Worm (Caenorhabditis elegans) whole organism, mixed stage, embryonic: ENCODE measurements around the gene ZK930.7.

Experiments used
- elt-3 ChIP-seq: fragments of 150-350 bp; optimal IDR thresholded peaks from 2 replicates; lab custom pipeline; 2014; ENCODE audit warnings: missing biosample characterization, missing genetic modification characterization
- nhr-12 ChIP-seq: fragments of 150-350 bp; optimal IDR thresholded peaks from 2 replicates; lab custom pipeline; 2014; ENCODE audit warnings: missing biosample characterization, missing genetic modification characterization
- nhr-28 ChIP-seq: fragments of 150-350 bp; optimal IDR thresholded peaks from 2 replicates; lab custom pipeline; 2014; ENCODE audit warnings: missing biosample characterization, missing genetic modification characterization
- nhr-76 ChIP-seq: sonication (generic microtip); optimal IDR thresholded peaks from 2 replicates; lab custom pipeline; 2017; ENCODE audit warnings: missing biosample characterization, missing genetic modification characterization
- pha-4 ChIP-seq: fragments of 150-350 bp; optimal IDR thresholded peaks from 2 replicates; lab custom pipeline; 2018; ENCODE audit warnings: missing biosample characterization, missing genetic modification reagents, missing genetic modification characterization
- sem-2 ChIP-seq: fragments of 200-800 bp; sonication (Bioruptor generic); optimal IDR thresholded peaks from 2 replicates; lab custom pipeline; 2018; ENCODE audit warnings: mild to moderate bottlenecking, missing genetic modification characterization, missing compliant biosample characterization
- snpc-4 ChIP-seq: fragments of 150-350 bp; optimal IDR thresholded peaks from 2 replicates; lab custom pipeline; 2014; ENCODE audit warnings: missing biosample characterization, missing genetic modification characterization
- tbx-8 ChIP-seq: fragments of 200-800 bp; sonication (Bioruptor generic); optimal IDR thresholded peaks from 2 replicates; lab custom pipeline; 2018; ENCODE audit warnings: mild to moderate bottlenecking, missing genetic modification characterization, moderate library complexity, missing compliant biosample characterization
- ztf-11 ChIP-seq: fragments of 150-350 bp; optimal IDR thresholded peaks from 2 replicates; lab custom pipeline; 2014; ENCODE audit warnings: missing biosample characterization, missing genetic modification characterization

- TF ChIP-seq snpc-4 (tag; lab: Kevin White, UChicago) (no peak), tbx-8 (GFP tag; lab: Kevin White, UChicago) (no peak), nhr-28 (tag; lab: Kevin White, UChicago) (no peak), sem-2 (GFP tag; lab: Kevin White, UChicago) (no peak), nhr-12 (tag; lab: Kevin White, UChicago) (no peak), nhr-76 (tag; lab: Kevin White, UChicago) (no peak), ztf-11 (tag; lab: Kevin White, UChicago) (no peak), pha-4 (tag; lab: Kevin White, UChicago) (no peak), elt-3 (tag; lab: Kevin White, UChicago) (no peak)
These were observed 40.4 kb downstream of the ZK930.7 start for ce11 chrII:11954811-11955210.
